Worm (Caenorhabditis elegans) whole organism, young adult: ENCODE results near the gene mpst-3.

ENCODE experiments used
- B0035.1 ChIP-seq: sonication (generic microtip); optimal IDR thresholded peaks from 2 replicates; lab custom pipeline; 2016; ENCODE audit warnings: missing genetic modification characterization, mild to moderate bottlenecking, missing compliant biosample characterization, missing genotype, missing genetic modification reagents
- B0261.1 ChIP-seq: sonication (generic microtip); optimal IDR thresholded peaks from 2 replicates; lab custom pipeline; 2016; ENCODE audit warnings: mild to moderate bottlenecking, missing genetic modification characterization, moderate library complexity, missing compliant biosample characterization
- B0336.3 ChIP-seq: fragments of 200-800 bp; sonication (Bioruptor generic); IDR thresholded peaks from 2 replicates; pipeline ENCODE4 v1.3.6; 2022; ENCODE audit warnings: missing genetic modification characterization, missing compliant biosample characterization
- D2030.7 ChIP-seq: fragments of 200-800 bp; sonication (Bioruptor generic); IDR thresholded peaks from 2 replicates; pipeline ENCODE4 v1.3.6; 2022; ENCODE audit warnings: missing genetic modification reagents, missing genetic modification characterization, missing compliant biosample characterization
- F37B4.10 ChIP-seq: fragments of 200-800 bp; sonication (Bioruptor generic); IDR thresholded peaks from 2 replicates; pipeline ENCODE4 v1.3.6; 2022; ENCODE audit warnings: missing genetic modification characterization, missing compliant biosample characterization
- F39B2.1 ChIP-seq: fragments of 200-800 bp; sonication (Bioruptor generic); IDR thresholded peaks from 2 replicates; pipeline ENCODE4 v1.3.6; 2022; ENCODE audit warnings: missing genetic modification reagents, missing genetic modification characterization, missing compliant biosample characterization
- K11D2.4 ChIP-seq: fragments of 200-800 bp; sonication (Bioruptor generic); IDR thresholded peaks from 2 replicates; pipeline ENCODE4 v1.3.6; 2022; ENCODE audit warnings: missing genetic modification reagents, missing genetic modification characterization, missing compliant biosample characterization
- K12H6.12 ChIP-seq: fragments of 200-800 bp; sonication (Bioruptor generic); optimal IDR thresholded peaks from 2 replicates; lab custom pipeline; 2018; ENCODE audit warnings: mild to moderate bottlenecking, missing genetic modification characterization, missing compliant biosample characterization
- T26A5.8 ChIP-seq: sonication (generic microtip); optimal IDR thresholded peaks from 2 replicates; lab custom pipeline; 2016; ENCODE audit warnings: missing genetic modification characterization, missing compliant biosample characterization
- Y53G8AR.9 ChIP-seq: fragments of 200-800 bp; sonication (Bioruptor generic); conservative IDR thresholded peaks from 2 replicates; pipeline ENCODE4 v1.3.6; 2022; ENCODE audit warnings: missing genetic modification reagents, missing genetic modification characterization, missing compliant biosample characterization
- Y56A3A.18 ChIP-seq: fragments of 200-800 bp; sonication (Bioruptor generic); IDR thresholded peaks from 2 replicates; pipeline ENCODE4 v1.3.6; 2022; ENCODE audit warnings: missing genetic modification reagents, missing genetic modification characterization, missing compliant biosample characterization
- Y79H2A.3 ChIP-seq: fragments of 200-800 bp; sonication (Bioruptor generic); conservative IDR thresholded peaks from 2 replicates; pipeline ENCODE4 v1.3.6; 2022; ENCODE audit warnings: missing genetic modification reagents, missing genetic modification characterization, missing compliant biosample characterization
- bed-2 ChIP-seq: fragments of 200-800 bp; sonication (Bioruptor generic); IDR thresholded peaks from 2 replicates; pipeline ENCODE4 v1.3.6; 2022; ENCODE audit warnings: missing genetic modification reagents, missing genetic modification characterization, missing compliant biosample characterization
- ccch-3 ChIP-seq: fragments of 200-800 bp; sonication (Bioruptor generic); optimal IDR thresholded peaks from 2 replicates; lab custom pipeline; 2018; ENCODE audit warnings: mild to moderate bottlenecking, missing genetic modification characterization, missing compliant biosample characterization
- ceh-27 ChIP-seq: fragments of 200-800 bp; sonication (Bioruptor generic); optimal IDR thresholded peaks from 2 replicates; lab custom pipeline; 2018; ENCODE audit warnings: mild to moderate bottlenecking, missing genetic modification characterization, moderate library complexity, missing compliant biosample characterization
- dox-1 ChIP-seq: fragments of 200-800 bp; sonication (Bioruptor generic); IDR thresholded peaks from 2 replicates; pipeline ENCODE4 v1.3.6; 2022; ENCODE audit warnings: missing genetic modification reagents, missing genetic modification characterization, missing compliant biosample characterization
- dpl-1 ChIP-seq: fragments of 150-350 bp; optimal IDR thresholded peaks from 2 replicates; lab custom pipeline; 2014; ENCODE audit warnings: missing biosample characterization, missing genetic modification reagents, missing genetic modification characterization
- egl-18 ChIP-seq: fragments of 200-800 bp; sonication (Bioruptor generic); IDR thresholded peaks from 2 replicates; pipeline ENCODE4 v1.3.6; 2022; ENCODE audit warnings: missing genetic modification reagents, missing genetic modification characterization, missing compliant biosample characterization
- egl-44 ChIP-seq: fragments of 200-800 bp; sonication (Bioruptor generic); IDR thresholded peaks from 2 replicates; pipeline ENCODE4 v1.3.6; 2022; ENCODE audit warnings: missing genetic modification reagents, missing genetic modification characterization, missing compliant biosample characterization
- hlh-26 ChIP-seq: fragments of 200-800 bp; sonication (Bioruptor generic); conservative IDR thresholded peaks from 2 replicates; pipeline ENCODE4 v1.3.6; 2022; ENCODE audit warnings: missing genetic modification reagents, missing genetic modification characterization, missing compliant biosample characterization
- hmg-1.2 ChIP-seq: fragments of 200-800 bp; sonication (Bioruptor generic); IDR thresholded peaks from 2 replicates; pipeline ENCODE4 v1.3.6; 2022; ENCODE audit warnings: missing genetic modification reagents, missing genetic modification characterization, missing compliant biosample characterization
- lag-1 ChIP-seq: fragments of 200-800 bp; sonication (Bioruptor generic); IDR thresholded peaks from 2 replicates; pipeline ENCODE4 v1.3.6; 2022; ENCODE audit warnings: missing genetic modification reagents, missing genetic modification characterization, missing compliant biosample characterization
- let-607 ChIP-seq, 2 experiments: fragments of 200-800 bp in 1 of 2; sonication (Bioruptor generic) in 1 of 2; sonication (generic microtip) in 1 of 2; optimal IDR thresholded peaks; 2 replicates each; lab custom pipeline; 2016 to 2018; ENCODE audit warnings: mild to moderate bottlenecking in 2 of 2, missing compliant biosample characterization in 2 of 2, missing genetic modification characterization in 2 of 2, moderate library complexity in 2 of 2, missing genotype in 1 of 2
- lir-1 ChIP-seq: fragments of 200-800 bp; sonication (Bioruptor generic); conservative IDR thresholded peaks from 2 replicates; pipeline ENCODE4 v1.3.6; 2022; ENCODE audit warnings: missing genetic modification reagents, missing genetic modification characterization, missing compliant biosample characterization
- madf-10 ChIP-seq: sonication (generic microtip); optimal IDR thresholded peaks from 2 replicates; lab custom pipeline; 2016; ENCODE audit warnings: mild to moderate bottlenecking, missing genetic modification characterization, missing compliant biosample characterization
- madf-6 ChIP-seq: fragments of 200-800 bp; sonication (Bioruptor generic); IDR thresholded peaks from 2 replicates; pipeline ENCODE4 v1.3.6; 2022; ENCODE audit warnings: missing genetic modification reagents, missing genetic modification characterization, missing compliant biosample characterization
- mes-4 ChIP-seq: sonication (generic microtip); optimal IDR thresholded peaks from 2 replicates; lab custom pipeline; 2016; ENCODE audit warnings: missing genotype, missing genetic modification characterization, missing compliant biosample characterization
- mxl-1 ChIP-seq: sonication (generic microtip); optimal IDR thresholded peaks from 2 replicates; lab custom pipeline; 2016; ENCODE audit warnings: missing genetic modification characterization, missing compliant biosample characterization
- nhr-120 ChIP-seq: fragments of 200-800 bp; sonication (Bioruptor generic); IDR thresholded peaks from 2 replicates; pipeline ENCODE4 v1.3.6; 2022; ENCODE audit warnings: missing genetic modification characterization, missing compliant biosample characterization
- nhr-80 ChIP-seq: sonication (generic microtip); optimal IDR thresholded peaks from 2 replicates; lab custom pipeline; 2016; ENCODE audit warnings: missing genetic modification characterization, missing compliant biosample characterization
- pha-4 ChIP-seq: fragments of 150-350 bp; sonication (generic microtip); optimal IDR thresholded peaks from 2 replicates; lab custom pipeline; 2014; ENCODE audit warnings: missing biosample characterization, missing genetic modification reagents, missing genetic modification characterization
- repo-1 ChIP-seq: sonication (generic microtip); optimal IDR thresholded peaks from 2 replicates; lab custom pipeline; 2017; ENCODE audit warnings: mild to moderate bottlenecking, missing genetic modification characterization, missing compliant biosample characterization
- snpc-1.1 ChIP-seq: sonication (generic microtip); optimal IDR thresholded peaks from 2 replicates; lab custom pipeline; 2017; ENCODE audit warnings: missing genetic modification characterization, mild to moderate bottlenecking, missing compliant biosample characterization, antibody characterized with exemption, moderate library complexity, missing genotype, missing genetic modification reagents; ENCODE audit not compliant: insufficient read depth
- xnd-1 ChIP-seq: sonication (generic microtip); optimal IDR thresholded peaks from 2 replicates; lab custom pipeline; 2016; ENCODE audit warnings: missing genotype, missing genetic modification reagents, missing genetic modification characterization, missing compliant biosample characterization
- zfh-2 ChIP-seq: fragments of 200-800 bp; sonication (Bioruptor generic); conservative IDR thresholded peaks from 2 replicates; pipeline ENCODE4 v1.3.6; 2022; ENCODE audit warnings: missing genetic modification reagents, missing genetic modification characterization, missing compliant biosample characterization
- ztf-6 ChIP-seq: fragments of 200-800 bp; sonication (Bioruptor generic); IDR thresholded peaks from 2 replicates; pipeline ENCODE4 v1.3.6; 2022; ENCODE audit warnings: missing genetic modification reagents, missing genetic modification characterization, missing compliant biosample characterization

Gene mpst-3

DNA sequence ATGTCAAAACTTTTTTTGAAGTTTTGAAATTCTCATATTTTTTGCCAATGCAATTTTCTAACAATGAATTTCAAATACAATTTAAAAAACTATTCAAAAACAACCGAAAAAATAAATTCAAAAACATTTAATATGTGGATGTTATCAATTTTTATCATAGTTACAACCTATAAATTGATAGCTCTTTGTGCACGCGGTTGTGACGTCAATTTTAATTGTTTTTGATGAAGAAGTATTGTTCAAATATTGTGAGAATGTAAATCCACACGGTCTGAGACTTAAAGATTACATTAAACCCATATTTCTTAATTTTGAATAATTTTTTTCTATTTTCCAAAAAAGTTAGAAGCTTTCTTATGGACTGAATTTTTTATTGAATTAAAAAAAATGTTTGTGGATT is 43.5 kb upstream of the mpst-3 start:
- TF ChIP-seq mes-4 (tag; lab: Kevin White, UChicago) (no peak), pha-4 (no peak), zfh-2 (GFP tag; lab: Robert Waterston, UW) (no peak), madf-6 (GFP tag; lab: Robert Waterston, UW) (no peak), ztf-6 (GFP tag; lab: Robert Waterston, UW) (no peak), hlh-26 (GFP tag; lab: Robert Waterston, UW) (no peak)

DNA sequence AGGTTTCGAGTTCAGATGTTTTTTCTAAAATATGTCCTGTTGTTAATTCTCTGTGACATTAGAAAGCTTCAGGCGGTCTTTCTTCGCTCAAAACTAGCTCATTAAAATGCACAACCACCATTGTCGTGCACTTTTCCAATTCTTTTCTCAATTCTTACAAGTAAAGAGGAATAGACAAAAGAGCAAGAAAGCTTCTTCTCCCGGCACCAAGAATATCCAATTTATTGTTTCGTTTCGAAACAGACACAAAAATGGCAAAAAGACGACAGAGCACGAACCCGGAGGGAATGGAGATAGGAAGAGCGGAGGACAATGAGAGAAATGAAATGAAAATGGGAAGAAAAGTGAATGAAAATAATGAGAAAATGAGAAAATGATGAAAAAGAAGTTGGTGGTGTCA is 42.8 kb upstream of the mpst-3 start:
- no peak for TF ChIP-seq mxl-1 (tag; lab: Kevin White, UChicago)
- no peak for TF ChIP-seq xnd-1 (tag; lab: Kevin White, UChicago)
- no peak for TF ChIP-seq lir-1 (GFP tag; lab: Robert Waterston, UW)
- no peak for TF ChIP-seq hmg-1.2 (GFP tag; lab: Robert Waterston, UW)
- TF ChIP-seq Y53G8AR.9 (GFP tag; lab: Robert Waterston, UW) = no peak
- no peak for TF ChIP-seq ceh-27 (GFP tag; lab: Kevin White, UChicago)
- no peak for TF ChIP-seq ccch-3 (GFP tag; lab: Kevin White, UChicago)
- TF ChIP-seq B0336.3 (GFP tag; lab: Robert Waterston, UW) = no peak
- TF ChIP-seq, all 124 proteins: peak for 0

DNA sequence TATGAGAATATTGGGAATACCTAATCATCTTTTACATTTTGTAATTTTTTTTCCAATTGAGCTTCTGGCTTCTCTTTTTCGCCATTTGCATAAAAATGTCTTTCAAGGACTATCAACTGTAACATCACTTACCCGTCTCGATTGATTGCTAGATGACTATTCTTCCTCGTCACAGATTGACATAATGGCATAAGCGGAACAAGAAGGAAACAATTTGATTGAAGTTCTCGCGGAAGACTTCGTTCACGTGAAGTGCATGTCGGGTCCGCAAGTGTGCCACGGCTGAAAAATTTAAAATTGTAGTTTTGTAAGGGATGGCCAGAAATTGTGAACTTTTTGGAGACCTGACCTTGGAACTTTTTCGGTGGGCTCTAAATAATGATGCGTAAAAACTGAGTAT is 41.7 kb upstream of the mpst-3 start:
- TF ChIP-seq dpl-1 (no peak), K12H6.12 (tag; lab: Kevin White, UChicago) (no peak), B0035.1 (no peak), egl-18 (GFP tag; lab: Robert Waterston, UW) (no peak), zfh-2 (GFP tag; lab: Robert Waterston, UW) (no peak), nhr-120 (GFP tag; lab: Robert Waterston, UW) (no peak), nhr-80 (tag; lab: Kevin White, UChicago) (peak; percentile 24), let-607 (tag; optimal IDR thresholded peaks at IDR 0.05; lab: Kevin White, UChicago) (peak in 1 of 2 experiments; percentile 74), B0261.1 (tag; lab: Kevin White, UChicago) (no peak), D2030.7 (GFP tag; lab: Robert Waterston, UW) (no peak), K11D2.4 (GFP tag; lab: Robert Waterston, UW) (no peak), egl-44 (GFP tag; lab: Robert Waterston, UW) (no peak), repo-1 (tag; lab: Kevin White, UChicago) (no peak)

DNA sequence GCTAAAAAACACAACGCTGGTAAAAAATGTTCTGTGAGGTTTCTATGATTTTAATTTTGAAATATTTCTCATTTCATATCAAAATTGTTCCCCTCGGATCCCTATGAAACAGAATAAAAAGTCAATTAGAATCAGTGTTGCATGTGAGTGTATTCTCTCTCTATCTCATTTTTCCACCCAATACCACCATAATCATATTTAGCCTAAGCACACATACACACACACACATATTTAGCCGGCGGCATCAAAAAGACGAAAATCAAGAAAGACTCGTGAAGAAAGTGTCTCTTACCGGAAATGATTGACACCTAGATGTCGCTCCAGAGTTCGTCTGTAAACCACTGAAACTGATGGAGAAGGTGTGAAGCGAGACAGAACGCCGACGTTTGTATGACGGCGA is 41.2 kb upstream of the mpst-3 start:
- TF ChIP-seq F37B4.10 (GFP tag; lab: Robert Waterston, UW) (no peak), F39B2.1 (no peak), mes-4 (tag; lab: Kevin White, UChicago) (no peak), nhr-120 (GFP tag; lab: Robert Waterston, UW) (no peak), nhr-80 (tag; lab: Kevin White, UChicago) (no peak), lag-1 (no peak), egl-18 (GFP tag; lab: Robert Waterston, UW) (no peak), dpl-1 (no peak), dox-1 (no peak), snpc-1.1 (tag; lab: Kevin White, UChicago) (no peak), T26A5.8 (no peak), Y79H2A.3 (GFP tag; lab: Robert Waterston, UW) (no peak), Y56A3A.18 (no peak), bed-2 (no peak), madf-10 (tag; lab: Kevin White, UChicago) (no peak)
